Worm (Caenorhabditis elegans) whole organism, late embryonic: ENCODE measurements around the gene srx-31.

Experiments used
- C08G9.2 ChIP-seq: sonication (generic microtip); optimal IDR thresholded peaks from 2 replicates; lab custom pipeline; 2016; ENCODE audit warnings: mild to moderate bottlenecking, missing genetic modification characterization, moderate library complexity, missing compliant biosample characterization
- F13H6.1 ChIP-seq: sonication (generic microtip); optimal IDR thresholded peaks from 2 replicates; lab custom pipeline; 2016; ENCODE audit warnings: missing genetic modification characterization, missing compliant biosample characterization
- K02D7.2 ChIP-seq: sonication (generic microtip); optimal IDR thresholded peaks from 2 replicates; lab custom pipeline; 2017; ENCODE audit warnings: mild to moderate bottlenecking, missing genetic modification characterization, missing compliant biosample characterization
- K09A11.1 ChIP-seq: sonication (generic microtip); optimal IDR thresholded peaks from 2 replicates; lab custom pipeline; 2017; ENCODE audit warnings: antibody characterized with exemption, mild to moderate bottlenecking, missing genetic modification characterization, missing compliant biosample characterization; ENCODE audit not compliant: insufficient read depth
- T23F11.4 ChIP-seq: fragments of 200-800 bp; sonication (Bioruptor generic); optimal IDR thresholded peaks from 2 replicates; lab custom pipeline; 2018; ENCODE audit warnings: mild to moderate bottlenecking, missing genetic modification characterization, missing compliant biosample characterization
- Y22D7AL.16 ChIP-seq: sonication (generic microtip); optimal IDR thresholded peaks from 2 replicates; lab custom pipeline; 2016; ENCODE audit warnings: missing genetic modification characterization, missing compliant biosample characterization
- ahr-1 ChIP-seq: sonication (generic microtip); optimal IDR thresholded peaks from 2 replicates; lab custom pipeline; 2016; ENCODE audit warnings: missing genetic modification characterization, missing compliant biosample characterization
- ceh-14 ChIP-seq: sonication (generic microtip); optimal IDR thresholded peaks from 2 replicates; lab custom pipeline; 2016; ENCODE audit warnings: missing genotype, missing genetic modification characterization, missing compliant biosample characterization
- ceh-18 ChIP-seq: sonication (generic microtip); optimal IDR thresholded peaks from 2 replicates; lab custom pipeline; 2016; ENCODE audit warnings: missing genetic modification characterization, missing compliant biosample characterization
- ceh-2 ChIP-seq: sonication (generic microtip); optimal IDR thresholded peaks from 2 replicates; lab custom pipeline; 2016; ENCODE audit warnings: missing genotype, missing genetic modification characterization, missing compliant biosample characterization
- ceh-22 ChIP-seq: sonication (generic microtip); optimal IDR thresholded peaks from 2 replicates; lab custom pipeline; 2017; ENCODE audit warnings: missing biosample characterization, missing genetic modification characterization
- ceh-24 ChIP-seq: sonication (generic microtip); optimal IDR thresholded peaks from 2 replicates; lab custom pipeline; 2016; ENCODE audit warnings: mild to moderate bottlenecking, missing genetic modification characterization, missing compliant biosample characterization
- ceh-30 ChIP-seq: fragments of 150-350 bp; optimal IDR thresholded peaks from 2 replicates; lab custom pipeline; 2014; ENCODE audit warnings: missing biosample characterization, missing genetic modification characterization
- ceh-31 ChIP-seq: sonication (generic microtip); optimal IDR thresholded peaks from 2 replicates; lab custom pipeline; 2016; ENCODE audit warnings: missing genetic modification characterization, missing compliant biosample characterization
- che-1 ChIP-seq: sonication (generic microtip); optimal IDR thresholded peaks from 2 replicates; lab custom pipeline; 2016; ENCODE audit warnings: mild to moderate bottlenecking, missing genetic modification characterization, missing compliant biosample characterization
- dmd-4 ChIP-seq: sonication (generic microtip); optimal IDR thresholded peaks from 2 replicates; lab custom pipeline; 2016; ENCODE audit warnings: borderline replicate concordance, missing genetic modification characterization, missing compliant biosample characterization
- dve-1 ChIP-seq: sonication (generic microtip); optimal IDR thresholded peaks from 2 replicates; lab custom pipeline; 2017; ENCODE audit warnings: antibody characterized with exemption, mild to moderate bottlenecking, missing genetic modification characterization, missing compliant biosample characterization
- elt-4 ChIP-seq: sonication (generic microtip); optimal IDR thresholded peaks from 2 replicates; lab custom pipeline; 2016; ENCODE audit warnings: missing genetic modification characterization, missing compliant biosample characterization
- fkh-6 ChIP-seq: sonication (generic microtip); optimal IDR thresholded peaks from 2 replicates; lab custom pipeline; 2016; ENCODE audit warnings: missing genetic modification characterization, missing compliant biosample characterization
- gmeb-2 ChIP-seq: sonication (generic microtip); optimal IDR thresholded peaks from 2 replicates; lab custom pipeline; 2016; ENCODE audit warnings: missing genetic modification characterization, inconsistent platforms, missing compliant biosample characterization
- hlh-13 ChIP-seq: fragments of 200-800 bp; sonication (Bioruptor generic); optimal IDR thresholded peaks from 2 replicates; lab custom pipeline; 2018; ENCODE audit warnings: mild to moderate bottlenecking, missing genetic modification characterization, missing compliant biosample characterization
- hlh-6 ChIP-seq: sonication (generic microtip); optimal IDR thresholded peaks from 2 replicates; lab custom pipeline; 2016; ENCODE audit warnings: missing genotype, missing genetic modification characterization, missing compliant biosample characterization
- hlh-8 ChIP-seq: sonication (generic microtip); optimal IDR thresholded peaks from 2 replicates; lab custom pipeline; 2016; ENCODE audit warnings: missing genotype, missing genetic modification characterization, missing compliant biosample characterization
- lin-11 ChIP-seq: fragments of 200-800 bp; sonication (Bioruptor generic); optimal IDR thresholded peaks from 2 replicates; lab custom pipeline; 2018; ENCODE audit warnings: mild to moderate bottlenecking, missing genetic modification characterization, missing compliant biosample characterization
- madf-2 ChIP-seq: sonication (generic microtip); optimal IDR thresholded peaks from 2 replicates; lab custom pipeline; 2017; ENCODE audit warnings: missing genetic modification characterization, missing compliant biosample characterization
- nhr-11 ChIP-seq: fragments of 150-350 bp; optimal IDR thresholded peaks from 2 replicates; lab custom pipeline; 2014; ENCODE audit warnings: missing biosample characterization, missing genetic modification characterization
- nhr-232 ChIP-seq: sonication (generic microtip); optimal IDR thresholded peaks from 2 replicates; lab custom pipeline; 2016; ENCODE audit warnings: missing genetic modification characterization, missing compliant biosample characterization
- npax-4 ChIP-seq: sonication (generic microtip); optimal IDR thresholded peaks from 2 replicates; lab custom pipeline; 2016; ENCODE audit warnings: missing genetic modification characterization, missing compliant biosample characterization
- odd-2 ChIP-seq: sonication (generic microtip); optimal IDR thresholded peaks from 2 replicates; lab custom pipeline; 2017; ENCODE audit warnings: antibody characterized with exemption, mild to moderate bottlenecking, missing genetic modification characterization, missing compliant biosample characterization
- pha-2 ChIP-seq: sonication (generic microtip); optimal IDR thresholded peaks from 2 replicates; lab custom pipeline; 2017; ENCODE audit warnings: mild to moderate bottlenecking, missing genetic modification characterization, missing compliant biosample characterization
- pha-4 ChIP-seq: fragments of 150-350 bp; optimal IDR thresholded peaks from 2 replicates; lab custom pipeline; 2018; ENCODE audit warnings: missing biosample characterization, missing genetic modification reagents, missing genetic modification characterization
- pqm-1 ChIP-seq: sonication (generic microtip); optimal IDR thresholded peaks from 2 replicates; lab custom pipeline; 2016; ENCODE audit warnings: missing genetic modification characterization, missing compliant biosample characterization
- rnt-1 ChIP-seq: sonication (generic microtip); optimal IDR thresholded peaks from 2 replicates; lab custom pipeline; 2016; ENCODE audit warnings: missing genetic modification characterization, missing compliant biosample characterization
- sox-2 ChIP-seq: fragments of 200-800 bp; sonication (Bioruptor generic); IDR thresholded peaks from 2 replicates; pipeline ENCODE4 v1.3.6; 2022; ENCODE audit warnings: missing genetic modification reagents, missing genetic modification characterization, missing compliant biosample characterization
- tbx-2 ChIP-seq: sonication (generic microtip); optimal IDR thresholded peaks from 2 replicates; lab custom pipeline; 2016; ENCODE audit warnings: missing genetic modification characterization, missing compliant biosample characterization
- unc-3 ChIP-seq, 2 experiments: fragments of 200-800 bp in 1 of 2; sonication (Bioruptor generic) in 1 of 2; sonication (generic microtip) in 1 of 2; conservative IDR thresholded peaks in 1 of 2; optimal IDR thresholded peaks in 1 of 2; 2 replicates each; pipeline versions ENCODE4 v1.3.6 to Lab custom; 2016 to 2022; ENCODE audit warnings: missing compliant biosample characterization in 2 of 2, missing genetic modification characterization in 2 of 2, missing genetic modification reagents in 1 of 2
- unc-42 ChIP-seq: sonication (generic microtip); optimal IDR thresholded peaks from 2 replicates; lab custom pipeline; 2016; ENCODE audit warnings: missing genotype, missing genetic modification characterization, missing compliant biosample characterization

Gene srx-31

DNA sequence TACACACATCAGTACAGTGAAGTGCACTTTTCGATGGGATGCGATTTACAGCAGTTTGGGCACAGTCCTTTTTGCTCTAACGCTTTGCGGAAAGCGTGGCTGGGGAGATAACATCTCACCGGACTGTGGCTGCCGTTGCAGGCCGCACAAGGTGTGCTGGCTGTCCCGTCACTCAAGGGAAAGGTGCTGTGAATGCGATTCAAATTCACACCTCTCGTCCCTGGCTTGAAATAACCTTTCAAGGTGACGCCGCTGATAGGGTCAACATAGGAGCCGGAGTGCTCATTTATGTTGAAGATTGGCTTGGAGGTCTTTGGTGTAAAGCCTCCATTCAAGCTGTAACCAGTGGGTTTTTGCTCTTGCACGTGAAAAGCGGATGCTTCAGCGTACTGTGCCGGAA, 28.7 kb downstream of the srx-31 start:
- TF ChIP-seq ceh-22 (tag; lab: Kevin White, UChicago), result no peak
- no peak for TF ChIP-seq unc-3 (GFP tag; conservative IDR thresholded peaks at IDR 0.05; lab: Robert Waterston, UW)
- TF ChIP-seq unc-3 (tag; optimal IDR thresholded peaks at IDR 0.05; lab: Kevin White, UChicago), result no peak
- TF ChIP-seq ceh-18, result no peak
- no peak for TF ChIP-seq pha-2 (tag; lab: Kevin White, UChicago)
- TF ChIP-seq odd-2 (tag; lab: Kevin White, UChicago), result no peak
- no peak for TF ChIP-seq hlh-8 (tag; lab: Kevin White, UChicago)
- TF ChIP-seq, all 69 proteins: peak for 0

DNA sequence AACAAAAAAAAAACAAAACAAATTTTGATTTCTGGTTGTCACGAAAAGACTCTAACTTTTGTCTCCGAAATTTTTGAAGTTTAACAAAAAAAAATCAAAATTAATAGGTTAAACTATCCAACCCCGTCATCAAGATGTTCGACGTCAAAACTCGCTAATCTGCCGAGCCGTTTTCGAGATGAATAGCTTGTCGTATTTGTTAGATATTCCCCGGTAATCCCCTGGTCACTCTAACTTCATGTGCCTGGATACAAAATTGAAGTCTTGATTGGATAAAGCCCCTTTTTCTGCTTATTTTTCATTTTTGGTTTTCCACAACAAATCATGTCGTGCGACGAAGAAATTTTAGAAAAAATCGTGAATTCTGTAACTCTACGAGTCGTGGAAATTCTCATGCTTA, 40.4 kb downstream of the srx-31 start, which contains the start of gene srab-16:
TSS of gene srab-16 (plus strand) at position 301 of the 400 bp plus-strand sequence.
- TF ChIP-seq Y22D7AL.16 (tag; lab: Kevin White, UChicago), result no peak
- no peak for TF ChIP-seq madf-2
- no peak for TF ChIP-seq K09A11.1 (tag; lab: Kevin White, UChicago)
- no peak for TF ChIP-seq unc-3 (GFP tag; conservative IDR thresholded peaks at IDR 0.05; lab: Robert Waterston, UW)
- TF ChIP-seq unc-3 (tag; optimal IDR thresholded peaks at IDR 0.05; lab: Kevin White, UChicago), result no peak
- TF ChIP-seq pha-4 (tag; lab: Kevin White, UChicago), result no peak
- no peak for TF ChIP-seq ceh-24
- TF ChIP-seq fkh-6 (tag; lab: Kevin White, UChicago), result no peak
- no peak for TF ChIP-seq lin-11 (tag; lab: Kevin White, UChicago)

DNA sequence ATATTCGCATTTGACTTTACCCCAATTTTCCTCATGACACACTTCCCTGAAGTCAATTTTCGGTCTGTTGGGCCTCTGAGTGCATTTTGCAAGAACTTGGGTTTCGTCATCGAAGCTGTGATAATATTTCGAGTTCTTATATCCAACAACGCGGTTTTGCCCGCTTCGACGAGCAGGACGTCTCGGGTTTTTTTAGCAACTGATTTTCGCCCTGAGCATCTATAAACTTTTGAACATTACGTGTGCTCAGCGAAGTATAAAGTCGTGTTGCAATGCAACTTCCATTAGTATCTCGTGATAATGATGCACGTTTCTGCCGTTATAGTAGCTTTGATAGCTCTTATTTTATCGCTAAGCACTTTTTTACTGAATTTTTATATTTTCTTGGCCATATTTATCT, 42.8 kb downstream of the srx-31 start, which contains the start of gene srbc-60:
TSS of gene srbc-60 (plus strand) at position 301 of the 400 bp plus-strand sequence.
- TF ChIP-seq F13H6.1 (tag; lab: Kevin White, UChicago), result no peak

DNA sequence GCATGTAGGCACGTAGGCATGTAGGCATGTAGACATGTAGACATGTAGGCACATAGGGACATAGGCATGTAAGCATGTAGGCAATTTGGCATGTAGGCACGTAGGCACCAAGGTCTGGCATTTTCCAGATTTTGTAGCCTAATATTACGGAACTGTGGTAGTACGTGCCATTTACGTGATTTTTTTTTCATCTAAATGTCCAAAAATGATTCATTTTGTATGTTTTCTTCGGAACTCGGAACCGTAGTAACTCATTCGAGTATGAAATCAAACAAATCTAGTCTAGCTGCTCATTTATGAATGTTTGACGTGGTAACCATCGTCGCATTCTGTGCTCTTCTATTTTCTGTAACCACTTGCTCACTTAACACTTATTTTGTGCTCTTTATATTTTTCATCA, 44.5 kb downstream of the srx-31 start, which contains the start of gene srbc-59:
TSS of gene srbc-59 (plus strand) at position 301 of the 400 bp plus-strand sequence.
- TF ChIP-seq hlh-6 (tag; lab: Kevin White, UChicago) (no peak), npax-4 (no peak), gmeb-2 (tag; lab: Kevin White, UChicago) (no peak), dve-1 (tag; lab: Kevin White, UChicago) (no peak), ceh-24 (no peak), ahr-1 (no peak), ceh-14 (tag; lab: Kevin White, UChicago) (no peak)

DNA sequence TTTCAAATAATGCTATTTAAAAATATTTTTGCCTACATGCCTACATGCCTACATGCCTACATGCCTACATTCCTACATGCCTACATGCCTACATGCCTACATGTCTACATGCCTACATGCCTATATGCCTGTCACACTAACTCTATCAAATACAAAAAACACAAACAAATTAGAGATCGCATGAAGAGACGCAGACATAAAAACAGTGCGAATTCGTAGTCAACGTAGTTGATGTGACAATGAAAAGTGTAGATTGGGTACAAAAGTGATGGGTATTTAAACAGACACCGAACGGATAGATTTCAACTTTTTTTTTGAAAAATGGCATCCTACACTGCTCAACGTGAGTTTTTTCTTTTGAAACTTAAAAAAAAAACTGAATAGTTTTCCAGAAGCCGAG, 45.5 kb downstream of the srx-31 start, which contains the start of gene R09E12.9:
TSS of gene R09E12.9 (plus strand) at position 316 of the 400 bp plus-strand sequence.
- TF ChIP-seq C08G9.2 (tag; lab: Kevin White, UChicago), result no peak
- TF ChIP-seq ceh-14 (tag; lab: Kevin White, UChicago), result no peak
- no peak for TF ChIP-seq unc-42 (tag; lab: Kevin White, UChicago)
- TF ChIP-seq sox-2 (GFP tag; lab: Robert Waterston, UW), result no peak
- TF ChIP-seq lin-11 (tag; lab: Kevin White, UChicago), result no peak
- no peak for TF ChIP-seq K09A11.1 (tag; lab: Kevin White, UChicago)
- TF ChIP-seq nhr-232 (tag; lab: Kevin White, UChicago), result no peak
- no peak for TF ChIP-seq ceh-30 (tag; lab: Kevin White, UChicago)
- no peak for TF ChIP-seq hlh-6 (tag; lab: Kevin White, UChicago)
- TF ChIP-seq elt-4 (tag; lab: Kevin White, UChicago), result no peak
- TF ChIP-seq unc-3 (GFP tag; conservative IDR thresholded peaks at IDR 0.05; lab: Robert Waterston, UW), result no peak
- no peak for TF ChIP-seq unc-3 (tag; optimal IDR thresholded peaks at IDR 0.05; lab: Kevin White, UChicago)
- no peak for TF ChIP-seq hlh-13 (GFP tag; lab: Kevin White, UChicago)
- no peak for TF ChIP-seq ceh-2 (tag; lab: Kevin White, UChicago)
- no peak for TF ChIP-seq odd-2 (tag; lab: Kevin White, UChicago)
- TF ChIP-seq che-1 (tag; lab: Kevin White, UChicago), result no peak
- TF ChIP-seq, all 69 proteins: peak for 0

DNA sequence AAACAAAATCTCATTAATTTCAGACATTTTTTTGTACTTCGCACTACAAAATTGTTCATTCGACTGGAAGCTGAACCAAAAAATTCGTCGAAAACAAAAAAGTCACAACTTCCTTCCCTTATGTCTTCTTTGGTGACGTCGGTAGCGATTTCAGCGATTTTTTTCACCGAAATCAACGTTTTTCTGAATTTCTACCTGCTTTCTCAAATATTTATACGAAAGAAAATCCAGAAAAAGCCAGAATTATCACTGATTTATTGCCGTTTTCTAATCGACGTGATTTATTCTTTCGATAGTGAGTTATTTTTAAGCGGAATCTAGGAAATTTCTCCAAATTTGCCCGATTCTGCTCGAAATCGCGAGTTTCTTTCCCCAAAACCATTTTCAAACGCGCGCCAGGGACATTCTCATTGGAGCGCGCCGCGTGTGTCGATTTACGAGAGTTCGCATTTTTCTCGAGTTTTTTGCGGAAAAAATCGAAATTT, 47.9 kb downstream of the srx-31 start, which contains the start of gene srbc-58:
TSS of gene srbc-58 (plus strand) at position 121 of the 485 bp plus-strand sequence.
- TF ChIP-seq K09A11.1 (tag; lab: Kevin White, UChicago), result no peak
- no peak for TF ChIP-seq fkh-6 (tag; lab: Kevin White, UChicago)
- no peak for TF ChIP-seq gmeb-2 (tag; lab: Kevin White, UChicago)
- TF ChIP-seq dmd-4, result no peak
- no peak for TF ChIP-seq rnt-1 (tag; lab: Kevin White, UChicago)
- no peak for TF ChIP-seq ceh-14 (tag; lab: Kevin White, UChicago)
- TF ChIP-seq K02D7.2, result no peak
- TF ChIP-seq pqm-1 (tag; lab: Kevin White, UChicago), result no peak
- no peak for TF ChIP-seq pha-2 (tag; lab: Kevin White, UChicago)
- no peak for TF ChIP-seq elt-4 (tag; lab: Kevin White, UChicago)
- no peak for TF ChIP-seq odd-2 (tag; lab: Kevin White, UChicago)
- no peak for TF ChIP-seq T23F11.4
- TF ChIP-seq ceh-18, result no peak
- TF ChIP-seq tbx-2, result no peak
- no peak for TF ChIP-seq ceh-31 (tag; lab: Kevin White, UChicago)
- TF ChIP-seq nhr-11 (tag; lab: Kevin White, UChicago), result no peak
- TF ChIP-seq ceh-24, result no peak
- no peak for TF ChIP-seq ceh-30 (tag; lab: Kevin White, UChicago)
